Worm (Caenorhabditis elegans) whole organism, L4/young adult: ENCODE measurements around the gene C53A5.2.

Experiments
- dao-5 ChIP-seq: sonication (generic microtip); optimal IDR thresholded peaks from 2 replicates; lab custom pipeline; 2016; ENCODE audit warnings: missing genotype, missing genetic modification characterization, moderate library complexity, missing compliant biosample characterization
- him-1 ChIP-seq: sonication (generic microtip); optimal IDR thresholded peaks from 2 replicates; lab custom pipeline; 2016; ENCODE audit warnings: missing genotype, missing genetic modification reagents, missing genetic modification characterization, missing compliant biosample characterization

- TF ChIP-seq him-1 (tag; lab: Kevin White, UChicago) (no peak), dao-5 (tag; lab: Kevin White, UChicago) (no peak)
These were observed 17.2 kb downstream of the C53A5.2 start for ce11 chrV:14505745-14506214.
